2 fruit fly cellular contexts compared by ENCODE assay signal in genomic region chr3L:1420950-1421349, dm6.
A peak's percentile ranks its signal among the peaks of the same experiment; 100 is the strongest.
TF ChIP-seq lines count a peak whose summit lies in the region.

No protein-coding gene starts in this region.

TF ChIP-seq in whole organism, embryonic, 481 proteins besides CTCF, POLR2A, EP300 and RAD21 (continued from another document):
- TF ChIP-seq fd64A (GFP tag; optimal IDR thresholded peaks at IDR 0.05; lab: Kevin White, UChicago) (no peak), D19A (tag; optimal IDR thresholded peaks at IDR 0.05; lab: Kevin White, UChicago) (peak; percentile 20)

TF ChIP-seq in whole organism, prepupa, 60 proteins besides CTCF, POLR2A, EP300 and RAD21 (continued from another document):
- TF ChIP-seq pdm3 (GFP tag; optimal IDR thresholded peaks at IDR 0.05; lab: Kevin White, UChicago) (no peak), Eip75B (GFP tag; optimal IDR thresholded peaks at IDR 0.05; lab: Kevin White, UChicago) (no peak), cyc (GFP tag; optimal IDR thresholded peaks at IDR 0.05; lab: Kevin White, UChicago) (no peak), CG4318 (GFP tag; optimal IDR thresholded peaks at IDR 0.05; lab: Kevin White, UChicago) (no peak), Eip93F (GFP tag; optimal IDR thresholded peaks at IDR 0.05; lab: Kevin White, UChicago) (no peak), salr (GFP tag; optimal IDR thresholded peaks at IDR 0.05; lab: Kevin White, UChicago) (no peak), CG3032 (tag; optimal IDR thresholded peaks at IDR 0.05; lab: Kevin White, UChicago) (peak; percentile 29), Sox102F (GFP tag; optimal IDR thresholded peaks at IDR 0.05; lab: Kevin White, UChicago) (no peak), CG3919 (GFP tag; optimal IDR thresholded peaks at IDR 0.05; lab: Kevin White, UChicago) (peak; percentile 16), Smox (GFP tag; optimal IDR thresholded peaks at IDR 0.05; lab: Kevin White, UChicago) (no peak), Ets96B (tag; optimal IDR thresholded peaks at IDR 0.05; lab: Kevin White, UChicago) (peak; percentile 40), Eip78C (GFP tag; lab: Kevin White, UChicago) (peak; percentile 60)
